Fruit fly (Drosophila melanogaster) whole organism, pupa: Measurements from ENCODE around the gene CkIIalpha-i3.
A peak's percentile ranks its signal among the peaks of the same experiment; 100 is the strongest.

Experiments used
- CG10348 ChIP-seq: fragments of 200-800 bp; sonication (Bioruptor generic); IDR thresholded peaks from 2 replicates; pipeline ENCODE4 v1.3.6; 2022; ENCODE audit warnings: missing biosample characterization, missing genetic modification characterization
- CG12605 ChIP-seq: fragments of 200-800 bp; sonication (Bioruptor generic); IDR thresholded peaks from 2 replicates; pipeline ENCODE4 v1.3.6; 2022; ENCODE audit warnings: missing biosample characterization, missing genetic modification characterization
- CG13204 ChIP-seq: fragments of 200-800 bp; sonication (Bioruptor generic); optimal IDR thresholded peaks from 2 replicates; lab custom pipeline; 2018; ENCODE audit warnings: missing biosample characterization, mild to moderate bottlenecking, missing genetic modification characterization, moderate library complexity
- CG14655 ChIP-seq: fragments of 200-800 bp; sonication (Bioruptor generic); optimal IDR thresholded peaks from 3 replicates; lab custom pipeline; 2017; ENCODE audit warnings: mild to moderate bottlenecking, missing biosample characterization, missing genetic modification reagents, missing genetic modification characterization
- CG15710 ChIP-seq: fragments of 200-800 bp; sonication (Bioruptor generic); optimal IDR thresholded peaks from 2 replicates; lab custom pipeline; 2018; ENCODE audit warnings: missing biosample characterization, mild to moderate bottlenecking, missing genetic modification characterization, moderate library complexity
- CG17806 ChIP-seq: fragments of 200-800 bp; sonication (Bioruptor generic); optimal IDR thresholded peaks from 2 replicates; lab custom pipeline; 2018; ENCODE audit warnings: missing biosample characterization, mild to moderate bottlenecking, missing genetic modification characterization, moderate library complexity
- CG32121 ChIP-seq: fragments of 200-800 bp; sonication (Bioruptor generic); IDR thresholded peaks from 2 replicates; pipeline ENCODE4 v1.3.6; 2022; ENCODE audit warnings: missing biosample characterization, missing genetic modification characterization
- CG34367 ChIP-seq: fragments of 200-800 bp; sonication (Bioruptor generic); optimal IDR thresholded peaks from 2 replicates; lab custom pipeline; 2018; ENCODE audit warnings: missing biosample characterization, mild to moderate bottlenecking, missing genetic modification characterization
- CG4496 ChIP-seq: fragments of 200-800 bp; sonication (Bioruptor generic); IDR thresholded peaks from 3 replicates; pipeline ENCODE4 v1.3.6; 2022; ENCODE audit warnings: missing biosample characterization, missing genetic modification characterization
- CG8159 ChIP-seq: fragments of 200-800 bp; sonication (Bioruptor generic); optimal IDR thresholded peaks from 3 replicates; lab custom pipeline; 2018; ENCODE audit warnings: missing biosample characterization, mild to moderate bottlenecking, missing genetic modification characterization, moderate library complexity
- CG8301 ChIP-seq: fragments of 200-800 bp; sonication (Bioruptor generic); optimal IDR thresholded peaks from 2 replicates; lab custom pipeline; 2018; ENCODE audit warnings: missing biosample characterization, mild to moderate bottlenecking, missing genetic modification characterization
- CG9948 ChIP-seq: fragments of 200-800 bp; sonication (Bioruptor generic); optimal IDR thresholded peaks from 2 replicates; lab custom pipeline; 2018; ENCODE audit warnings: missing biosample characterization, mild to moderate bottlenecking, missing genetic modification characterization, moderate library complexity
- D1 ChIP-seq: fragments of 200-800 bp; sonication (Bioruptor generic); optimal IDR thresholded peaks from 2 replicates; lab custom pipeline; 2018; ENCODE audit warnings: missing biosample characterization, mild to moderate bottlenecking, missing genetic modification characterization, moderate library complexity
- EcR ChIP-seq: fragments of 200-800 bp; sonication (Bioruptor generic); optimal IDR thresholded peaks from 3 replicates; lab custom pipeline; 2019; ENCODE audit warnings: missing biosample characterization, missing genetic modification characterization, mild to moderate bottlenecking, moderate library complexity, missing genetic modification reagents
- Ets98B ChIP-seq: fragments of 200-800 bp; sonication (Bioruptor generic); IDR thresholded peaks from 2 replicates; pipeline ENCODE4 v1.3.6; 2022; ENCODE audit warnings: missing biosample characterization, missing genetic modification characterization
- Pif1A ChIP-seq: fragments of 200-800 bp; sonication (Bioruptor generic); optimal IDR thresholded peaks from 3 replicates; lab custom pipeline; 2016; ENCODE audit warnings: missing biosample characterization, missing genetic modification characterization
- Pif1B ChIP-seq: fragments of 200-800 bp; sonication (Bioruptor generic); optimal IDR thresholded peaks from 3 replicates; lab custom pipeline; 2016; ENCODE audit warnings: missing biosample characterization, missing genetic modification characterization
- Snoo ChIP-seq: fragments of 200-800 bp; sonication (Bioruptor generic); optimal IDR thresholded peaks from 3 replicates; lab custom pipeline; 2017; ENCODE audit warnings: missing biosample characterization, mild to moderate bottlenecking, missing genetic modification characterization, inconsistent platforms
- fd96Ca ChIP-seq: fragments of 200-800 bp; sonication (Bioruptor generic); IDR thresholded peaks from 3 replicates; pipeline ENCODE4 v1.3.6; 2022; ENCODE audit warnings: missing biosample characterization, missing genetic modification characterization
- gl ChIP-seq: fragments of 200-800 bp; sonication (Bioruptor generic); optimal IDR thresholded peaks from 2 replicates; lab custom pipeline; 2018; ENCODE audit warnings: missing biosample characterization, mild to moderate bottlenecking, missing genetic modification characterization
- rn ChIP-seq: fragments of 200-800 bp; sonication (Bioruptor generic); IDR thresholded peaks from 2 replicates; pipeline ENCODE4 v1.3.6; 2022; ENCODE audit warnings: missing biosample characterization, missing genetic modification characterization

The CkIIalpha-i3 gene

dm6 chr3L:721863-722262 is 11.5 kb upstream of the CkIIalpha-i3 start:
- TF ChIP-seq rn (GFP tag; lab: Robert Waterston, UW) (no peak), Pif1A (GFP tag; lab: Kevin White, UChicago) (no peak), CG17806 (no peak), CG15710 (tag; lab: Kevin White, UChicago) (no peak), fd96Ca (0 out of 3 replicates have a peak, but pooled peaks have one; percentile 32), CG10348 (GFP tag; lab: Robert Waterston, UW) (no peak), CG14655 (GFP tag; lab: Kevin White, UChicago) (no peak), CG12605 (GFP tag; lab: Robert Waterston, UW) (no peak), Pif1B (no peak), CG4496 (0 out of 3 replicates have a peak, but pooled peaks have one; percentile 20), CG32121 (GFP tag; lab: Robert Waterston, UW) (peak; percentile 31), CG34367 (no peak), Ets98B (GFP tag; lab: Robert Waterston, UW) (peak; percentile 44; the same call in 1 of the 2 replicates), CG8301 (tag; lab: Kevin White, UChicago) (no peak), gl (no peak)
- TF ChIP-seq, all 21 proteins: peak for 4

dm6 chr3L:721026-721425 is 10.6 kb upstream of the CkIIalpha-i3 start:
- TF ChIP-seq CG9948 (tag; lab: Kevin White, UChicago) (no peak), D1 (tag; lab: Kevin White, UChicago) (no peak), CG34367 (no peak), Snoo (tag; lab: Kevin White, UChicago) (no peak), Pif1A (GFP tag; lab: Kevin White, UChicago) (peak; percentile 11), CG32121 (GFP tag; lab: Robert Waterston, UW) (peak; percentile 84), rn (GFP tag; lab: Robert Waterston, UW) (peak; percentile 22; the same call in 1 of the 2 replicates), Ets98B (GFP tag; lab: Robert Waterston, UW) (peak; percentile 83), CG8301 (tag; lab: Kevin White, UChicago) (peak; percentile 79), CG14655 (GFP tag; lab: Kevin White, UChicago) (peak; percentile 80), CG12605 (GFP tag; lab: Robert Waterston, UW) (peak; percentile 48), CG4496 (peak; percentile 81; the same call in 2 of the 3 replicates)

- TF ChIP-seq CG4496 (peak; percentile 11; the same call in 1 of the 3 replicates), CG15710 (tag; lab: Kevin White, UChicago) (no peak)
Measured at dm6 chr3L:718378-718777, 8.0 kb upstream of the CkIIalpha-i3 start.

dm6 chr3L:716078-716477 is 5.7 kb upstream of the CkIIalpha-i3 start:
- TF ChIP-seq CG4496 (no peak), CG8159 (peak; percentile 35), CG17806 (peak; percentile 9)

DNA sequence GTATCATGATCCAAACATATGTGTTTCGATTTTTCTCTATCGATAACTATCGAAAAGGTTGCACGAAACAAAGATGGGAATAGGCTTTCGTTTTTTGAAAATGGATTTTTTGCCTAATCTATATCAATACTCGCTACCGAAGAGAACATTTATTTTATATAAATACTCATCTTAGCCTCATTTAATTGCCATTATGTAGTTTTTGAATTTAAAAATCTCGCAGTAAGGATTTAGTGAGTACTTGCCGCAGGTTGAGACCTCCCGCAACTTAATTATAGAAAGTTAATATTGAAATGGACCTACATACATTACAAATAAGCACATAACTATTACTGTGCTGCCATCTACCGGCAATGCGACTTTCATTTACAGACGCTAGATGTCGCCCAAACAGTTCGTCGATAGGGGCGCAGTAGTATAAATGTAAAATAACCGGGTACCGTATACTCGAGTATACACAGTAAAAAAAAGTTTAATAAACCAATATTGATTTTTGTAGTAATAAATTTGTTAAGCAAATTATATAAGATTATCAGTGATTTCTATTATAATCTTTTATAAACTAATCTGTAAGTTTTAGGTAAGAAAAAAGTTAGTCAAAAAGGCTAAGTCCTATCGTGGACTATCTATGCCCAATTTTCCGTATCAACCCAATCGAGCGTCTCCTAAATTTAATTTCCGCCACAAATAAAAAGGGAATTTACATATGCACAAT is 1.6 kb upstream of the CkIIalpha-i3 start, which contains the start of gene CG13896:
TSS of gene CG13896 (minus strand) at position 12 of the 715 bp plus-strand sequence.
- TF ChIP-seq CG15710 (tag; lab: Kevin White, UChicago) (peak; percentile 34), Pif1A (GFP tag; lab: Kevin White, UChicago) (peak; percentile 65), CG34367 (peak; percentile 55), CG17806 (peak; percentile 62), CG12605 (GFP tag; lab: Robert Waterston, UW) (peak; percentile 64), CG8301 (tag; lab: Kevin White, UChicago) (peak; percentile 57), rn (GFP tag; lab: Robert Waterston, UW) (no peak; the same call in 1 of the 2 replicates), Snoo (tag; lab: Kevin White, UChicago) (peak; percentile 63), CG8159 (peak; percentile 67), CG32121 (GFP tag; lab: Robert Waterston, UW) (peak; percentile 71; the same call in 1 of the 2 replicates), gl (no peak), Pif1B (peak; percentile 63), Ets98B (GFP tag; lab: Robert Waterston, UW) (peak; percentile 47), CG4496 (peak; percentile 64; the same call in 2 of the 3 replicates), CG13204 (GFP tag; lab: Kevin White, UChicago) (peak; percentile 29), fd96Ca (peak; percentile 62; the same call in 1 of the 3 replicates), CG14655 (GFP tag; lab: Kevin White, UChicago) (peak; percentile 73), CG9948 (tag; lab: Kevin White, UChicago) (peak; percentile 49), EcR (GFP tag; lab: Kevin White, UChicago) (no peak), CG10348 (GFP tag; lab: Robert Waterston, UW) (no peak), D1 (tag; lab: Kevin White, UChicago) (peak; percentile 40)

DNA sequence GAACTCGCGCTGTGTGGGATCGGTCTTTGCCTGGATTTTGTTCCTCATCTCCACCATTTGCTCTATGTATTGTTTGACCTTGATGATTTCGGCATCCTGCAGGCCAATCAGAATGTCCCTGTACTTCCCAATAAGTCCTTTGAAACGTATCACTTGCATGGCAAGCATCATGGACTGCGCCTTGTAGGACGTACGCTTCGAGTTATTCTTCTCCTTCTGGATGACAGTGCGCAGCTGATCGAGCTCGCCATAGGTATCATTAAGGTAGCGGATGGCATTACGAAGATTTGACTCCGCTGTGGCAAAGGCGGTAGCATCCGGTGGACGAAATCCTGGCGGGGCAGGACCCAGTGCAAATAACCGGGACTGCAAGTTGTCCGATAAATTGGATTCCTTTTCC is 525 bp downstream of the CkIIalpha-i3 start:
- no peak for TF ChIP-seq CG8301 (tag; lab: Kevin White, UChicago)
- TF ChIP-seq CG10348 (GFP tag; lab: Robert Waterston, UW) = no peak
- no peak for TF ChIP-seq CG34367
- TF ChIP-seq CG32121 (GFP tag; lab: Robert Waterston, UW) = no peak
- TF ChIP-seq EcR (GFP tag; lab: Kevin White, UChicago) = no peak
- no peak for TF ChIP-seq CG15710 (tag; lab: Kevin White, UChicago)
- no peak for TF ChIP-seq CG9948 (tag; lab: Kevin White, UChicago)
- no peak for TF ChIP-seq Ets98B (GFP tag; lab: Robert Waterston, UW)
- TF ChIP-seq CG8159 = no peak
- no peak for TF ChIP-seq fd96Ca
- no peak for TF ChIP-seq CG12605 (GFP tag; lab: Robert Waterston, UW)
- no peak for TF ChIP-seq CG4496
- no peak for TF ChIP-seq CG14655 (GFP tag; lab: Kevin White, UChicago)
- TF ChIP-seq CG17806 = no peak
- no peak for TF ChIP-seq D1 (tag; lab: Kevin White, UChicago)
- no peak for TF ChIP-seq CG13204 (GFP tag; lab: Kevin White, UChicago)
- TF ChIP-seq Snoo (tag; lab: Kevin White, UChicago) = no peak
- no peak for TF ChIP-seq gl
